Fruit fly (Drosophila melanogaster) whole organism, wandering third instar larva: ENCODE measurements around the gene CG14777.

ENCODE experiments used
- Abd-B ChIP-seq: fragments of >200 bp; optimal IDR thresholded peaks from 2 replicates; lab custom pipeline; 2017; ENCODE audit warnings: missing biosample characterization, missing genetic modification characterization
- CG32264 ChIP-seq: fragments of 200-800 bp; sonication (Bioruptor generic); optimal IDR thresholded peaks from 2 replicates; lab custom pipeline; 2016; ENCODE audit warnings: missing biosample characterization, missing genetic modification characterization
- CG9705 ChIP-seq: fragments of 200-800 bp; sonication (Bioruptor generic); optimal IDR thresholded peaks from 2 replicates; lab custom pipeline; 2018; ENCODE audit warnings: missing biosample characterization, mild to moderate bottlenecking, missing genetic modification characterization
- CrebA ChIP-seq: fragments of 200-800 bp; sonication (Bioruptor generic); optimal IDR thresholded peaks from 2 replicates; lab custom pipeline; 2016; ENCODE audit warnings: missing biosample characterization, mild to moderate bottlenecking, missing genetic modification characterization, borderline replicate concordance
- Dif ChIP-seq: fragments of 200-275, 200-300 bp; sonication (Bioruptor generic); optimal IDR thresholded peaks from 2 replicates; lab custom pipeline; 2018; ENCODE audit warnings: missing biosample characterization, missing genetic modification characterization; ENCODE audit not compliant: partially characterized antibody
- HLH106 ChIP-seq: fragments of 200-800 bp; optimal IDR thresholded peaks from 3 replicates; lab custom pipeline; 2019; ENCODE audit warnings: missing biosample characterization, mild to moderate bottlenecking, missing genetic modification characterization, moderate library complexity
- Hnf4 ChIP-seq: fragments of 200-800 bp; sonication (Bioruptor generic); optimal IDR thresholded peaks from 2 replicates; lab custom pipeline; 2016; ENCODE audit warnings: missing biosample characterization, mild to moderate bottlenecking, missing genetic modification characterization
- Hr83 ChIP-seq: fragments of 200-300 bp; sonication (Bioruptor generic); optimal IDR thresholded peaks from 2 replicates; lab custom pipeline; 2016; ENCODE audit warnings: missing biosample characterization, mild to moderate bottlenecking, missing genetic modification characterization, moderate library complexity; ENCODE audit not compliant: poor library complexity, severe bottlenecking
- Jra ChIP-seq: sonication (Bioruptor generic); optimal IDR thresholded peaks from 2 replicates; lab custom pipeline; 2016; ENCODE audit warnings: missing biosample characterization, missing genetic modification characterization
- Mio ChIP-seq: sonication (Bioruptor generic); optimal IDR thresholded peaks from 2 replicates; lab custom pipeline; 2016; ENCODE audit warnings: missing biosample characterization, missing genetic modification characterization
- Myc ChIP-seq: fragments of >200 bp; optimal IDR thresholded peaks from 2 replicates; lab custom pipeline; 2017
- OdsH ChIP-seq: fragments of 200-800 bp; sonication (Bioruptor generic); optimal IDR thresholded peaks from 2 replicates; lab custom pipeline; 2016; ENCODE audit warnings: missing biosample characterization, mild to moderate bottlenecking, missing genetic modification characterization
- Rel ChIP-seq, 2 experiments: fragments of 200-800 bp; sonication (Bioruptor generic) in 1 of 2; optimal IDR thresholded peaks; 2 replicates in 1 of 2; 3 replicates in 1 of 2; lab custom pipeline; 2016 to 2019; ENCODE audit warnings: mild to moderate bottlenecking in 2 of 2, missing biosample characterization in 2 of 2, missing genetic modification characterization in 2 of 2, moderate library complexity in 1 of 2
- Sp1 ChIP-seq: fragments of 200-800 bp; sonication (Bioruptor generic); optimal IDR thresholded peaks from 3 replicates; lab custom pipeline; 2019; ENCODE audit warnings: missing biosample characterization, mild to moderate bottlenecking, missing genetic modification characterization, moderate library complexity
- Vsx2 ChIP-seq: fragments of 200-300, 225-300 bp; sonication (Bioruptor generic); optimal IDR thresholded peaks from 2 replicates; lab custom pipeline; 2018; ENCODE audit warnings: missing biosample characterization, missing genetic modification characterization; ENCODE audit not compliant: partially characterized antibody
- br ChIP-seq: fragments of 200-800 bp; sonication (Bioruptor generic); optimal IDR thresholded peaks from 2 replicates; lab custom pipeline; 2016; ENCODE audit warnings: missing biosample characterization, missing genetic modification characterization
- brk ChIP-seq: fragments of 200-800 bp; sonication (Bioruptor generic); optimal IDR thresholded peaks from 2 replicates; lab custom pipeline; 2016; ENCODE audit warnings: missing biosample characterization, mild to moderate bottlenecking, missing genetic modification characterization
- dl ChIP-seq, 2 experiments: fragments of 175-275, 200-275 bp in 1 of 2; fragments of 200-275 bp in 1 of 2; sonication (Bioruptor generic); optimal IDR thresholded peaks; lab custom pipeline; 2018; ENCODE audit warnings: mild to moderate bottlenecking in 2 of 2, missing biosample characterization in 2 of 2, missing genetic modification characterization in 2 of 2, moderate library complexity in 2 of 2; ENCODE audit not compliant: partially characterized antibody in 2 of 2, insufficient read depth in 1 of 2
- dmrt93B ChIP-seq: fragments of 200-800 bp; sonication (Bioruptor generic); optimal IDR thresholded peaks from 2 replicates; lab custom pipeline; 2018; ENCODE audit warnings: missing biosample characterization, mild to moderate bottlenecking, missing genetic modification characterization
- dsf ChIP-seq: sonication (Bioruptor generic); optimal IDR thresholded peaks from 2 replicates; lab custom pipeline; 2016; ENCODE audit warnings: missing biosample characterization, missing genetic modification characterization, borderline replicate concordance
- ey ChIP-seq: fragments of 200-800 bp; sonication (Bioruptor generic); optimal IDR thresholded peaks from 2 replicates; lab custom pipeline; 2016; ENCODE audit warnings: missing biosample characterization, missing genetic modification characterization
- foxo ChIP-seq, 2 experiments: fragments of 200-800 bp; sonication (Bioruptor generic); optimal IDR thresholded peaks; 2 replicates in 1 of 2; 3 replicates in 1 of 2; lab custom pipeline; 2016 to 2017; ENCODE audit warnings: missing biosample characterization in 2 of 2, missing genetic modification characterization in 2 of 2
- fru ChIP-seq: fragments of 200-800 bp; sonication (Bioruptor generic); optimal IDR thresholded peaks from 3 replicates; lab custom pipeline; 2016; ENCODE audit warnings: missing biosample characterization, mild to moderate bottlenecking, missing genetic modification characterization
- h ChIP-seq: fragments of 200-800 bp; sonication (Bioruptor generic); optimal IDR thresholded peaks from 3 replicates; lab custom pipeline; 2016; ENCODE audit warnings: missing biosample characterization, mild to moderate bottlenecking, missing genetic modification characterization
- lola ChIP-seq: fragments of >200 bp; optimal IDR thresholded peaks from 2 replicates; lab custom pipeline; 2017; ENCODE audit warnings: missing biosample characterization, missing genetic modification characterization
- pan ChIP-seq: fragments of >200 bp; optimal IDR thresholded peaks from 2 replicates; lab custom pipeline; 2017
- psq ChIP-seq: fragments of 200-800 bp; sonication (Bioruptor generic); optimal IDR thresholded peaks from 3 replicates; lab custom pipeline; 2017; ENCODE audit warnings: missing biosample characterization, mild to moderate bottlenecking, missing genetic modification characterization, moderate library complexity
- rgr ChIP-seq: fragments of 200-800 bp; sonication (Bioruptor generic); optimal IDR thresholded peaks from 3 replicates; lab custom pipeline; 2016; ENCODE audit warnings: missing biosample characterization, mild to moderate bottlenecking, missing genetic modification characterization
- sage ChIP-seq: fragments of 200-800 bp; sonication (Bioruptor generic); optimal IDR thresholded peaks from 2 replicates; lab custom pipeline; 2016; ENCODE audit warnings: missing biosample characterization, mild to moderate bottlenecking, missing genetic modification characterization
- sv ChIP-seq: fragments of 200-800 bp; sonication (Bioruptor generic); optimal IDR thresholded peaks from 3 replicates; lab custom pipeline; 2016; ENCODE audit warnings: missing biosample characterization, missing genetic modification characterization
- tai ChIP-seq: sonication (Bioruptor generic); optimal IDR thresholded peaks from 2 replicates; lab custom pipeline; 2016; ENCODE audit warnings: missing biosample characterization, missing genetic modification characterization
- usp ChIP-seq: fragments of >200 bp; optimal IDR thresholded peaks from 2 replicates; lab custom pipeline; 2017; ENCODE audit warnings: missing biosample characterization, missing genetic modification characterization
- woc ChIP-seq: sonication (Bioruptor generic); optimal IDR thresholded peaks from 2 replicates; lab custom pipeline; 2016; ENCODE audit warnings: missing biosample characterization, mild to moderate bottlenecking, missing genetic modification characterization

Gene CG14777

dm6 chrX:1480426-1480825 lies 14.5 kb downstream of the CG14777 start:
- no peak for TF ChIP-seq tai
- no peak for TF ChIP-seq OdsH (GFP tag; lab: Kevin White, UChicago)
- no peak for TF ChIP-seq Vsx2 (GFP tag; lab: Kevin White, UChicago)
- TF ChIP-seq usp (GFP tag; lab: Kevin White, UChicago): no peak
- TF ChIP-seq Rel (GFP tag; optimal IDR thresholded peaks at IDR 0.05; lab: Kevin White, UChicago): no peak
- peak; percentile 33 for TF ChIP-seq Rel (tag; optimal IDR thresholded peaks at IDR 0.05; lab: Kevin White, UChicago)
- TF ChIP-seq ey (GFP tag; lab: Kevin White, UChicago): no peak
- no peak for TF ChIP-seq lola (GFP tag; lab: Kevin White, UChicago)

- TF ChIP-seq dmrt93B (GFP tag; lab: Kevin White, UChicago) (peak; percentile 61), OdsH (GFP tag; lab: Kevin White, UChicago) (peak; percentile 29), CrebA (GFP tag; lab: Kevin White, UChicago) (no peak), rgr (peak; percentile 83), sv (GFP tag; lab: Kevin White, UChicago) (peak; percentile 15), HLH106 (peak; percentile 72), Mio (GFP tag; lab: Kevin White, UChicago) (no peak), brk (GFP tag; lab: Kevin White, UChicago) (no peak), CG32264 (GFP tag; lab: Kevin White, UChicago) (no peak), Vsx2 (GFP tag; lab: Kevin White, UChicago) (no peak), Jra (GFP tag; lab: Kevin White, UChicago) (no peak), Abd-B (GFP tag; lab: Kevin White, UChicago) (no peak), pan (lab: Kevin White, UChicago) (no peak), woc (GFP tag; lab: Kevin White, UChicago) (peak; percentile 9), dsf (no peak), Hnf4 (GFP tag; lab: Kevin White, UChicago) (no peak), fru (GFP tag; lab: Kevin White, UChicago) (peak; percentile 69), Dif (peak; percentile 68), CG9705 (peak; percentile 66), Rel (GFP tag; optimal IDR thresholded peaks at IDR 0.05; lab: Kevin White, UChicago) (no peak), Rel (tag; optimal IDR thresholded peaks at IDR 0.05; lab: Kevin White, UChicago) (peak; percentile 72), ey (GFP tag; lab: Kevin White, UChicago) (peak; percentile 37), usp (GFP tag; lab: Kevin White, UChicago) (no peak), h (peak; percentile 68), Hr83 (GFP tag; lab: Kevin White, UChicago) (peak; percentile 33), psq (GFP tag; lab: Kevin White, UChicago) (peak; percentile 27), sage (no peak), Myc (no peak), dl (GFP tag; optimal IDR thresholded peaks at IDR 0.05; lab: Kevin White, UChicago; ENCODE audit: insufficient read depth in 1 of 2, partially characterized antibody in 2 of 2) (no peak), br (GFP tag; lab: Kevin White, UChicago) (peak; percentile 69), Sp1 (GFP tag; lab: Kevin White, UChicago) (peak; percentile 83), foxo (GFP tag; optimal IDR thresholded peaks at IDR 0.05; lab: Kevin White, UChicago) (peak in 1 of 2 experiments; percentile 68)
Measured at dm6 chrX:1482840-1483518, 17.0 kb downstream of the CG14777 start, which contains the start of the genes sta and inc. Gene sta, minus strand, starts transcription at chrX:1483413. Gene inc, plus strand, starts transcription at chrX:1483479.

dm6 chrX:1507751-1508150 lies 41.8 kb downstream of the CG14777 start, which contains the start of gene Nmdar2:
Gene Nmdar2, minus strand, starts transcription at chrX:1507809.
- TF ChIP-seq dmrt93B (GFP tag; lab: Kevin White, UChicago): no peak
- TF ChIP-seq OdsH (GFP tag; lab: Kevin White, UChicago): no peak
- TF ChIP-seq dsf: no peak
- no peak for TF ChIP-seq foxo (GFP tag; optimal IDR thresholded peaks at IDR 0.05; lab: Kevin White, UChicago)
- no peak for TF ChIP-seq woc (GFP tag; lab: Kevin White, UChicago)
